Fruit fly (Drosophila melanogaster) ovary, adult (tissue): ENCODE measurements around the gene CG12084.

Experiments
- CG17801 ChIP-seq: fragments of 200-800 bp; optimal IDR thresholded peaks from 2 replicates; lab custom pipeline; 2019; ENCODE audit warnings: missing biosample characterization, mild to moderate bottlenecking, missing genetic modification characterization, moderate library complexity; ENCODE audit not compliant: partially characterized antibody

Gene CG12084

DNA sequence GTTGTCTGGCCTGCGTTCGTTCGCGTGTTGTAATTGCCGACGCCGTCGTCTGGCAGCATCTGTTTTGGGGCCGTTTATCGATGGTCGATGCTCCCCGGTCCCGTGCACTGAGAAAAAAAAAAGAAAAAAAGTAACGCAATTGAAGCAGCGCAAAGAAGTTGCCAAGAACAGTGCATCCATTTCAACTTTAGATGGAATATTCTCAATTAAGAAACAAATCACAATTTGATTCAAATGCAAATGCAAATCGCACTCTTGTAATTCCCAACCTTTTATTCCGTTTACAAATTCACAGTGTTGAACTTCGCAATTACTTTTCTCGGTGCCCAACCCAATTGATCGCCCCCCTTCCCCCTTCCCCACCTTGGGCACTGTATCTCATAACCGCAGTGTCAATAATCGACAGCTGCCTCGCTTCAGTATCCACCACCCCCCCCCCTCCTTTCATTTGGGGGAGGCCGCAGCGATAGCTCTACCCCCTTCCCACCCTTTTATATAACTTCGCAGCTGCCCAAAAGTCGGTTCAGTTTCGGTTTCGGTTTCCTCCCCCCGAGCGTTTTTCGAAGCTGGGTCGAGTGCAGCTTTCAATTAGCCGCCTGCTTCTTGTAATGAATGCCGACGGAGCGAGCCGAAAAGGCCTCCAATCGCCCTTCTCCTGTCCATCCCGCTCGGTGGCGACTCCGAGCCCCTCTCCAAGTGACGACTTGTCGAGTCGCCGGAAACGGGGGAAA is 38.3 kb downstream of the CG12084 start:
- TF ChIP-seq CG17801, result no peak

DNA sequence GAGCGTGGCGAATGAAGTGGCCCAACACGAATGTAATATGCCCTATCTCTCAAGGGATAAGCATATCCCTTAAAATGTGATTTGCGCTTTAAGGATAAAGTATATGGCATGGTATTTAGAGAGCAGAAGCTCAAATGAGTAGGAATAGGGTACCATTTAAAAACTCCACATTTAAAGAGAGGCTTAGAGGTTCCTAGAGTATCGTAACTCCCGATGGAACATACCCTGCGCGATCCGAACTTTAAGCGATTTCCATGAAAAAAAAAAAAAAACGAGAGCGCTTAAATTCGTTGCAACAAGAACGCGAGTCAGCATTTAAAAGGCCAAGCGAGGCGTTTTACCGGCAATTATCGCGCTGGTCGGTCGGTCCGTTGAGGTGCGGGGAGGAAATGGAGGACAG is 39.2 kb downstream of the CG12084 start:
- TF ChIP-seq CG17801, result no peak

DNA sequence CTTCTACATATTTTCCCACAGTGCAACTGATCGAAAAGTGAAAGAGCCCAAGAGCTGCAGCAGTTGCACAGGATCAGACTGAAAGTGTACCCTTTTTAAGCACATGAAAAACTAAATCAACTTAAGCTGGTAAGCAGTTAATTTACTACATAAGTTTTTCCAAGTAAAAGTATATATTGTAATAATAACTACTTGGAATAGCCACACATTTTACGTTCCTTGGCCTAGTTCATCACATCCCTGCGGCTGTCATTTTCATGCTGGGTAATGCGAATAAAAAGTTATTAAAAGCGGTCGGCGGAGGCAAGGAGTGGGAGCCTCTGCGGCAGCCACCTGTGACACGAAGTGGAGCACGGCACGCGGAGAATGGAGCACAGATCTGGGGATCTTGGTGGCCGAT is 45.5 kb downstream of the CG12084 start:
- TF ChIP-seq CG17801, result no peak

DNA sequence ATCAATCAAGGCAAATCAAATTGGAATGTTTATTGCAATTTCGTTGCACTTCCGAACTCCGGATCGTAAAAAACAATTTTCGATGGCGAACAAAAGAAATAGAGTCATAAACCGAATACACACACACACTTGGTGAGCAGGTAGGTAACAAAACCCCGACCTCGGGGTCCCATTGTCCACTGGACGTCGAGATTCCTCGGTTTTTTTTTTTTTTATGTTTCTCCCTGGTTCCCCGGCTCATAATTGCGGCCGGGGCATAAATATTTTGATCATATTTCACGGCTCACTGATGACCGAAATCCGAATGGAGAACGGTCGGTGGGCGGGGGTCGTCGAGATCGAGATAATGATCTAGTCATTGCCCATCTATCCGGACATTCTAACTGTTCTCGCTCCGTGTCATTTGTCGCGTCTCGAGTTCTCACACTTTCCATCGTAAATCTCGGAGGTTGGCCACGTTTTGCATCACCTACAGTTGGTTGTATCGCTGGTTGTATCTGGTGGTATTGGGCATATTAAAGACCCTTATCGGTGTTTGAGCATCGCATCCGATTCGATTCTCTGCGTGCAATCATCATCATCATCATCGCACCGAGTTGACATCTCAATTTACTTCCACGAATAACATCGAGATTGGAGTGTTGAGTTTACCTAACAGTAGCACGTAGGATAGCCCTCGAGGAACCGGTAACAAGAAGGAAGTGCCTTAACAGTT is 48.5 kb downstream of the CG12084 start:
- no peak for TF ChIP-seq CG17801

DNA sequence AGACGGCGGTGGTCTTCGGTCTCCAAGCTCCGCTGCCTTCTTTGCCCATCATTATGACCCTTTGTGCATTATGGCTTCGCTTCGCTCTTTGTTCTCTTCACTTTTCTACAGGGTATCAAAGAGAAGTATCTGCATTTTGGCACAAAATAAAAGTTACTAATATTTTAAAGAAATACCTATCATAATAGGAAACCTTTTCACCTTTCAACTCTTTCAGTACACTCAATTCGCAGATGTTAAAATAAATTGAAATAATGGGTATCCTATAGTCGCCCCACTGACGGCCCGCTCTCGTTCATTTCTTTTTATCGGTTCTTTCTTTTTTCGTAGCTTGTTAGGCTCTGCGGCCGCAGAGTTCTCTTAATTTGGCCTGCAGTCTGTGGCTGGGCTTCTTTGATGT is 53.5 kb downstream of the CG12084 start:
- TF ChIP-seq CG17801, result peak; percentile 1

DNA sequence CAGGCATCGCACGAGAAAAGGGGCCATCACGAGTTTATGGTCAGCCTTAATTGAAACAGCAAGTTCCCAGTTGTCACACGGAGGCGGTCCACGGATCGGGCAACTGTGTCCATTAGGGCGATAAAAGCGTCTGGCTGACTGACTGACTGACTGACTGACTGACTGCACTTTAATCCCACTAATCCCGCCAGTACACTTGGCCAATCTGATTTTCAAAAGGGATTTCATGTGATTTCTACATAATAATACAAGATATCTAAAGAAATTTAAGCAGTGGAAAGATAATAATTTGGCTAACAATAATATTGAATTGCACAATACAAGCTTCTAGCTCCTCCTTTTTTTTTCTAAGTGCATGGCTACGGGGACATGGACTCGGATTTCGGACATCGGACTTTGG is 54.1 kb downstream of the CG12084 start:
- TF ChIP-seq CG17801, result no peak

DNA sequence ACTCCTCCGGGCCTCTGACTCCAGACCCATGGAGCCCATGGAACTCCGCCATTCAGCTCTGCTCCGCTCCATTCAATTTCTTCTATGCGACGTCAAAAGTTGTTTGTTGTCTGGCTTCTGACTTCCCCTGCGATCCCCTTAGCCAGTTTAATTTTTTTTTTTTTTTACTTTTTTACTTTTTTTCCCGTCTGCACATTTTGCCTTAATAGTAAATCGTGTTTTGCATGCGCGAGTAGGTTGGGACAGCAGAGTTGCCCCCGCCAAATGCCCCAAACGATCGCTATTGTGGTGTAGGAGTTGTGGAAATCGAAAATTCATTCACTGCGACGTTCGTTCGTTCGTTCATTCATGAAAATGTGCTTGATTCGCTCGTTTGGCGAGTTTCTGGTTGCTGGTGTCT is 55.4 kb downstream of the CG12084 start:
- TF ChIP-seq CG17801, result no peak
